Fruit fly (Drosophila melanogaster) whole organism, embryonic: ENCODE measurements around the gene Atac2.

Experiments used
- Abd-B ChIP-seq: fragments of 200-800 bp; sonication (Bioruptor generic); optimal IDR thresholded peaks from 2 replicates; lab custom pipeline; 2018; ENCODE audit warnings: missing biosample characterization, mild to moderate bottlenecking, missing genetic modification characterization, moderate library complexity
- CG10321 ChIP-seq: fragments of 200-800 bp; sonication (Bioruptor generic); IDR thresholded peaks from 2 replicates; pipeline ENCODE4 v1.3.6; 2022; ENCODE audit warnings: missing biosample characterization, missing genetic modification characterization
- CG11456 ChIP-seq: fragments of 200-800 bp; sonication (Bioruptor generic); IDR thresholded peaks from 3 replicates; pipeline ENCODE4 v1.3.6; 2022; ENCODE audit warnings: missing biosample characterization, missing genetic modification characterization
- CG12104 ChIP-seq: fragments of 200-800 bp; sonication (Bioruptor generic); optimal IDR thresholded peaks from 3 replicates; lab custom pipeline; 2016; ENCODE audit warnings: missing biosample characterization, missing genetic modification characterization
- CG12391 ChIP-seq: fragments of 200-800 bp; sonication (Bioruptor generic); optimal IDR thresholded peaks from 3 replicates; lab custom pipeline; 2018; ENCODE audit warnings: missing biosample characterization, mild to moderate bottlenecking, missing genetic modification characterization, moderate library complexity
- CG13424 ChIP-seq: fragments of 200-800 bp; sonication (Bioruptor generic); optimal IDR thresholded peaks from 2 replicates; lab custom pipeline; 2019; ENCODE audit warnings: missing biosample characterization, mild to moderate bottlenecking, missing genetic modification characterization, moderate library complexity
- CG14441 ChIP-seq: fragments of 200-800 bp; sonication (Bioruptor generic); IDR thresholded peaks from 2 replicates; pipeline ENCODE4 v1.3.6; 2022; ENCODE audit warnings: missing biosample characterization, missing genetic modification characterization
- CG1647 ChIP-seq: fragments of 200-800 bp; sonication (Bioruptor generic); optimal IDR thresholded peaks from 3 replicates; lab custom pipeline; 2016; ENCODE audit warnings: missing biosample characterization, missing genetic modification characterization
- CG18262 ChIP-seq: fragments of 200-800 bp; optimal IDR thresholded peaks from 3 replicates; lab custom pipeline; 2019; ENCODE audit warnings: missing biosample characterization, mild to moderate bottlenecking, missing genetic modification characterization, moderate library complexity
- CG2199 ChIP-seq: fragments of 200-800 bp; sonication (Bioruptor generic); IDR thresholded peaks from 3 replicates; pipeline ENCODE4 v1.3.6; 2022; ENCODE audit warnings: missing biosample characterization, missing genetic modification characterization
- CG2712 ChIP-seq: fragments of 200-800 bp; optimal IDR thresholded peaks from 3 replicates; lab custom pipeline; 2019; ENCODE audit warnings: missing biosample characterization, mild to moderate bottlenecking, missing genetic modification characterization, moderate library complexity
- CG34224 ChIP-seq: fragments of 200-800 bp; sonication (Bioruptor generic); IDR thresholded peaks from 3 replicates; pipeline ENCODE4 v1.3.6; 2022; ENCODE audit warnings: missing biosample characterization, missing genetic modification characterization; ENCODE audit not compliant: partially characterized antibody
- CG7271 ChIP-seq: fragments of 200-800 bp; sonication (Bioruptor generic); optimal IDR thresholded peaks from 2 replicates; lab custom pipeline; 2018; ENCODE audit warnings: missing biosample characterization, mild to moderate bottlenecking, missing genetic modification characterization, moderate library complexity
- CG7963 ChIP-seq: fragments of 200-800 bp; sonication (Bioruptor generic); IDR thresholded peaks from 3 replicates; pipeline ENCODE4 v1.3.6; 2022; ENCODE audit warnings: missing biosample characterization, missing genetic modification characterization; ENCODE audit not compliant: partially characterized antibody
- CG8290 ChIP-seq, 3 experiments: fragments of 200-800 bp; sonication (Bioruptor generic); optimal IDR thresholded peaks; 2 replicates each; lab custom pipeline; 2016 to 2019; ENCODE audit warnings: missing biosample characterization in 3 of 3, missing genetic modification characterization in 3 of 3, mild to moderate bottlenecking in 2 of 3, moderate library complexity in 1 of 3
- CG8765 ChIP-seq: fragments of 200-800 bp; sonication (Bioruptor generic); IDR thresholded peaks from 2 replicates; pipeline ENCODE4 v1.3.6; 2022; ENCODE audit warnings: missing biosample characterization, missing genetic modification characterization
- Dbx ChIP-seq: fragments of 200-800 bp; sonication (Bioruptor generic); IDR thresholded peaks from 3 replicates; pipeline ENCODE4 v1.3.6; 2022; ENCODE audit warnings: missing biosample characterization, missing genetic modification characterization
- Dip3 ChIP-seq: fragments of 200-800 bp; sonication (Bioruptor generic); optimal IDR thresholded peaks from 3 replicates; lab custom pipeline; 2016; ENCODE audit warnings: missing biosample characterization, missing genetic modification characterization
- Doc3 ChIP-seq: fragments of 200-800 bp; sonication (Bioruptor generic); IDR thresholded peaks from 3 replicates; pipeline ENCODE4 v1.3.6; 2022; ENCODE audit warnings: missing biosample characterization, missing genetic modification characterization; ENCODE audit not compliant: partially characterized antibody
- Ets65A ChIP-seq: fragments of 200-800 bp; sonication (Bioruptor generic); peaks from one replicate; lab custom pipeline; 2016; ENCODE audit warnings: missing biosample characterization, missing genetic modification characterization
- Ets97D ChIP-seq: fragments of 200-800 bp; sonication (Bioruptor generic); optimal IDR thresholded peaks from 3 replicates; lab custom pipeline; 2016; ENCODE audit warnings: missing biosample characterization, missing genetic modification characterization
- GATAe ChIP-seq: fragments of 200-800 bp; sonication (Bioruptor generic); conservative IDR thresholded peaks from 2 replicates; pipeline ENCODE4 v1.3.6; 2022; ENCODE audit warnings: missing biosample characterization, missing genetic modification characterization
- Hand ChIP-seq: fragments of 200-800 bp; sonication (Bioruptor generic); optimal IDR thresholded peaks from 2 replicates; lab custom pipeline; 2017; ENCODE audit warnings: mild to moderate bottlenecking, missing biosample characterization, missing genetic modification reagents, missing genetic modification characterization
- Hmr ChIP-seq: fragments of 200-800 bp; sonication (Bioruptor generic); optimal IDR thresholded peaks from 3 replicates; lab custom pipeline; 2017; ENCODE audit warnings: mild to moderate bottlenecking, missing biosample characterization, missing genetic modification reagents, missing genetic modification characterization
- Lpt ChIP-seq: fragments of >200 bp; optimal IDR thresholded peaks from 2 replicates; lab custom pipeline; 2018; ENCODE audit warnings: missing biosample characterization, missing genetic modification characterization
- Mad ChIP-seq: fragments of 200-800 bp; sonication (Bioruptor generic); optimal IDR thresholded peaks from 2 replicates; lab custom pipeline; 2016; ENCODE audit warnings: missing biosample characterization, missing genetic modification characterization
- Myb ChIP-seq: fragments of 200-800 bp; sonication (Bioruptor generic); optimal IDR thresholded peaks from 2 replicates; lab custom pipeline; 2016; ENCODE audit warnings: missing biosample characterization, missing genetic modification characterization
- Pdp1 ChIP-seq, 2 experiments: fragments of 200-800 bp; sonication (Bioruptor generic); optimal IDR thresholded peaks; 3 replicates each; lab custom pipeline; 2016; ENCODE audit warnings: missing biosample characterization in 2 of 2, missing genetic modification characterization in 2 of 2, mild to moderate bottlenecking in 1 of 2, moderate library complexity in 1 of 2
- Sry-β ChIP-seq: fragments of 200-800 bp; sonication (Bioruptor generic); optimal IDR thresholded peaks from 2 replicates; lab custom pipeline; 2018; ENCODE audit warnings: missing biosample characterization, mild to moderate bottlenecking, missing genetic modification characterization, moderate library complexity
- Stat92E ChIP-seq, 3 experiments: fragments of >200 bp in 2 of 3; fragments of 200-800 bp in 1 of 3; sonication (Bioruptor generic) in 1 of 3; optimal IDR thresholded peaks; 2 replicates each; lab custom pipeline; 2017 to 2019; ENCODE audit warnings: missing biosample characterization in 3 of 3, missing genetic modification characterization in 3 of 3, mild to moderate bottlenecking in 1 of 3, moderate library complexity in 1 of 3
- Vsx1 ChIP-seq: fragments of 200-800 bp; sonication (Bioruptor generic); optimal IDR thresholded peaks from 2 replicates; lab custom pipeline; 2017; ENCODE audit warnings: missing biosample characterization, mild to moderate bottlenecking, missing genetic modification characterization, missing genetic modification reagents
- ac ChIP-seq: fragments of 200-800 bp; sonication (Bioruptor generic); optimal IDR thresholded peaks from 3 replicates; lab custom pipeline; 2017; ENCODE audit warnings: missing biosample characterization, mild to moderate bottlenecking, missing genetic modification characterization
- amos ChIP-seq: fragments of 200-800 bp; sonication (Bioruptor generic); IDR thresholded peaks from 2 replicates; pipeline ENCODE4 v1.3.6; 2022; ENCODE audit warnings: missing biosample characterization, missing genetic modification characterization; ENCODE audit not compliant: partially characterized antibody
- ato ChIP-seq: fragments of 200-800 bp; sonication (Bioruptor generic); IDR thresholded peaks from 2 replicates; pipeline ENCODE4 v1.3.6; 2022; ENCODE audit warnings: missing biosample characterization, missing genetic modification characterization; ENCODE audit not compliant: partially characterized antibody
- az2 ChIP-seq: fragments of 200-800 bp; sonication (Bioruptor generic); optimal IDR thresholded peaks from 3 replicates; lab custom pipeline; 2016; ENCODE audit warnings: missing biosample characterization, missing genetic modification characterization
- da ChIP-seq: fragments of 200-800 bp; sonication (Bioruptor generic); optimal IDR thresholded peaks from 2 replicates; lab custom pipeline; 2016; ENCODE audit warnings: missing biosample characterization, missing genetic modification characterization
- dm ChIP-seq: fragments of 200-800 bp; sonication (Bioruptor generic); optimal IDR thresholded peaks from 3 replicates; lab custom pipeline; 2016; ENCODE audit warnings: missing biosample characterization, missing genetic modification characterization
- eve ChIP-seq, 2 experiments: fragments of >200 bp; optimal IDR thresholded peaks; 2 replicates each; lab custom pipeline; 2017; ENCODE audit warnings: missing biosample characterization in 2 of 2, missing genetic modification characterization in 2 of 2
- fd3F ChIP-seq: fragments of 200-800 bp; sonication (Bioruptor generic); optimal IDR thresholded peaks from 2 replicates; lab custom pipeline; 2018; ENCODE audit warnings: missing biosample characterization, mild to moderate bottlenecking, missing genetic modification characterization, moderate library complexity
- gce ChIP-seq: fragments of 200-800 bp; sonication (Bioruptor generic); IDR thresholded peaks from 3 replicates; pipeline ENCODE4 v1.3.6; 2022; ENCODE audit warnings: missing biosample characterization, missing genetic modification characterization
- grn ChIP-seq: fragments of 200-800 bp; sonication (Bioruptor generic); optimal IDR thresholded peaks from 3 replicates; lab custom pipeline; 2017; ENCODE audit warnings: missing biosample characterization, missing genetic modification characterization
- mirr ChIP-seq: fragments of 200-800 bp; sonication (Bioruptor generic); optimal IDR thresholded peaks from 3 replicates; lab custom pipeline; 2018; ENCODE audit warnings: missing biosample characterization, mild to moderate bottlenecking, missing genetic modification characterization
- nerfin-1 ChIP-seq: fragments of 200-800 bp; sonication (Bioruptor generic); optimal IDR thresholded peaks from 3 replicates; lab custom pipeline; 2019; ENCODE audit warnings: missing biosample characterization, mild to moderate bottlenecking, missing genetic modification characterization, moderate library complexity
- odd ChIP-seq: fragments of 200-800 bp; sonication (Bioruptor generic); optimal IDR thresholded peaks from 2 replicates; lab custom pipeline; 2017; ENCODE audit warnings: missing biosample characterization, mild to moderate bottlenecking, missing genetic modification characterization
- ranshi ChIP-seq: fragments of 200-800 bp; sonication (Bioruptor generic); IDR thresholded peaks from 2 replicates; pipeline ENCODE4 v1.3.6; 2022; ENCODE audit warnings: missing biosample characterization, missing genetic modification characterization
- rib ChIP-seq: fragments of 200-800 bp; sonication (Bioruptor generic); IDR thresholded peaks from 2 replicates; pipeline ENCODE4 v1.3.6; 2022; ENCODE audit warnings: missing biosample characterization, missing genetic modification characterization
- schlank ChIP-seq: fragments of 200-800 bp; sonication (Bioruptor generic); optimal IDR thresholded peaks from 2 replicates; lab custom pipeline; 2018; ENCODE audit warnings: missing biosample characterization, mild to moderate bottlenecking, missing genetic modification characterization
- slbo ChIP-seq: fragments of 200-800 bp; sonication (Bioruptor generic); IDR thresholded peaks from 2 replicates; pipeline ENCODE4 v1.3.6; 2022; ENCODE audit warnings: missing biosample characterization, missing genetic modification characterization
- ssp ChIP-seq: fragments of 200-800 bp; sonication (Bioruptor generic); IDR thresholded peaks from 2 replicates; pipeline ENCODE4 v1.3.6; 2022; ENCODE audit warnings: missing biosample characterization, missing genetic modification characterization
- stwl ChIP-seq: fragments of 200-800 bp; sonication (Bioruptor generic); optimal IDR thresholded peaks from 3 replicates; lab custom pipeline; 2018; ENCODE audit warnings: missing biosample characterization, mild to moderate bottlenecking, missing genetic modification characterization, moderate library complexity
- trem ChIP-seq: fragments of 200-800 bp; optimal IDR thresholded peaks from 3 replicates; lab custom pipeline; 2019; ENCODE audit warnings: missing biosample characterization, mild to moderate bottlenecking, missing genetic modification characterization, moderate library complexity

The Atac2 gene

dm6 chr2L:18561018-18561417 lies 51.0 kb downstream of the Atac2 start (continued):
- no peak for TF ChIP-seq ssp (GFP tag; lab: Robert Waterston, UW)
- TF ChIP-seq CG12391 (tag; lab: Kevin White, UChicago): no peak
- TF ChIP-seq eve (GFP tag; optimal IDR thresholded peaks at IDR 0.05; lab: Kevin White, UChicago): no peak
- TF ChIP-seq CG7963 (GFP tag; lab: Robert Waterston, UW): no peak
- no peak for TF ChIP-seq nerfin-1 (tag; lab: Kevin White, UChicago)
- TF ChIP-seq Abd-B (GFP tag; lab: Kevin White, UChicago): no peak
- TF ChIP-seq az2 (GFP tag; lab: Kevin White, UChicago): no peak
- TF ChIP-seq Lpt (GFP tag; lab: Kevin White, UChicago): no peak
- TF ChIP-seq Ets65A (GFP tag; lab: Kevin White, UChicago): peak; percentile 33
- no peak for TF ChIP-seq CG18262 (tag; lab: Kevin White, UChicago)
- TF ChIP-seq Sry-β (GFP tag; lab: Kevin White, UChicago): no peak
- 0 out of 2 replicates have a peak, but pooled peaks have one; percentile 25 for TF ChIP-seq CG10321
- TF ChIP-seq rib (GFP tag; lab: Robert Waterston, UW): no peak
- TF ChIP-seq da (GFP tag; lab: Kevin White, UChicago): no peak
- peak; percentile 77 for TF ChIP-seq GATAe (GFP tag; lab: Robert Waterston, UW)
- TF ChIP-seq Pdp1 (GFP tag; optimal IDR thresholded peaks at IDR 0.05; lab: Kevin White, UChicago): no peak
- TF ChIP-seq Dbx (GFP tag; lab: Robert Waterston, UW): no peak
- no peak for TF ChIP-seq Ets97D (GFP tag; lab: Kevin White, UChicago)
- no peak for TF ChIP-seq stwl
- TF ChIP-seq Mad (GFP tag; lab: Kevin White, UChicago): no peak
- TF ChIP-seq Myb (GFP tag; lab: Kevin White, UChicago): no peak
- no peak for TF ChIP-seq CG12104 (GFP tag; lab: Kevin White, UChicago)
- TF ChIP-seq CG1647 (GFP tag; lab: Kevin White, UChicago): no peak
- no peak for TF ChIP-seq Stat92E (GFP tag; optimal IDR thresholded peaks at IDR 0.05; lab: Kevin White, UChicago)
- TF ChIP-seq amos (GFP tag; lab: Robert Waterston, UW): no peak
- no peak for TF ChIP-seq ac
- peak; percentile 82 for TF ChIP-seq grn (GFP tag; lab: Kevin White, UChicago)
- TF ChIP-seq CG8765 (GFP tag; lab: Robert Waterston, UW): no peak
- TF ChIP-seq Doc3 (GFP tag; lab: Robert Waterston, UW): no peak
- TF ChIP-seq Hand: no peak
- TF ChIP-seq CG11456: no peak
- TF ChIP-seq odd (GFP tag; lab: Kevin White, UChicago): no peak
- no peak for TF ChIP-seq CG13424
- TF ChIP-seq CG2712 (tag; lab: Kevin White, UChicago): no peak
- TF ChIP-seq CG34224: no peak
- TF ChIP-seq ranshi (GFP tag; lab: Robert Waterston, UW): no peak
- no peak for TF ChIP-seq fd3F (GFP tag; lab: Kevin White, UChicago)
- TF ChIP-seq Hmr (GFP tag; lab: Kevin White, UChicago): no peak
- TF ChIP-seq mirr: peak; percentile 62
- TF ChIP-seq trem (tag; lab: Kevin White, UChicago): no peak
- TF ChIP-seq schlank: no peak
- TF ChIP-seq CG8290 (GFP tag; optimal IDR thresholded peaks at IDR 0.05; lab: Kevin White, UChicago): no peak
- TF ChIP-seq CG8290 (tag; optimal IDR thresholded peaks at IDR 0.05; lab: Kevin White, UChicago): peak in 1 of 2 experiments; percentile 0
- TF ChIP-seq ato: no peak
- no peak for TF ChIP-seq CG14441 (GFP tag; lab: Robert Waterston, UW)
- no peak for TF ChIP-seq Vsx1
- TF ChIP-seq CG7271 (tag; lab: Kevin White, UChicago): no peak
- no peak for TF ChIP-seq slbo (GFP tag; lab: Robert Waterston, UW)
- TF ChIP-seq gce (GFP tag; lab: Robert Waterston, UW): no peak
- no peak for TF ChIP-seq dm
- TF ChIP-seq CG2199 (GFP tag; lab: Robert Waterston, UW): no peak
- TF ChIP-seq Dip3 (GFP tag; lab: Kevin White, UChicago): no peak
